Worm (Caenorhabditis elegans) whole organism, young adult: ENCODE results near the gene cyn-16.

Experiments used
- F22D6.2 ChIP-seq: sonication (generic microtip); optimal IDR thresholded peaks from 2 replicates; lab custom pipeline; 2016; ENCODE audit warnings: mild to moderate bottlenecking, missing genetic modification characterization, missing compliant biosample characterization
- F23B12.7 ChIP-seq: sonication (generic microtip); optimal IDR thresholded peaks from 2 replicates; lab custom pipeline; 2017; ENCODE audit warnings: missing genetic modification characterization, mild to moderate bottlenecking, missing compliant biosample characterization, antibody characterized with exemption, moderate library complexity; ENCODE audit not compliant: insufficient read depth
- F52B5.7 ChIP-seq: sonication (generic microtip); optimal IDR thresholded peaks from 2 replicates; lab custom pipeline; 2016; ENCODE audit warnings: mild to moderate bottlenecking, missing genetic modification characterization, missing compliant biosample characterization
- K11D2.4 ChIP-seq: fragments of 200-800 bp; sonication (Bioruptor generic); IDR thresholded peaks from 2 replicates; pipeline ENCODE4 v1.3.6; 2022; ENCODE audit warnings: missing genetic modification reagents, missing genetic modification characterization, missing compliant biosample characterization
- Y95B8A.8 ChIP-seq: fragments of 200-800 bp; sonication (Bioruptor generic); IDR thresholded peaks from 2 replicates; pipeline ENCODE4 v1.3.6; 2022; ENCODE audit warnings: missing genetic modification reagents, missing genetic modification characterization, missing compliant biosample characterization
- attf-3 ChIP-seq: fragments of 200-800 bp; sonication (Bioruptor generic); conservative IDR thresholded peaks from 2 replicates; pipeline ENCODE4 v1.3.6; 2022; ENCODE audit warnings: missing genetic modification reagents, missing genetic modification characterization, missing compliant biosample characterization
- bed-1 ChIP-seq: fragments of 200-800 bp; sonication (Bioruptor generic); IDR thresholded peaks from 2 replicates; pipeline ENCODE4 v1.3.6; 2022; ENCODE audit warnings: missing genetic modification reagents, missing genetic modification characterization, missing compliant biosample characterization
- bed-2 ChIP-seq: fragments of 200-800 bp; sonication (Bioruptor generic); IDR thresholded peaks from 2 replicates; pipeline ENCODE4 v1.3.6; 2022; ENCODE audit warnings: missing genetic modification reagents, missing genetic modification characterization, missing compliant biosample characterization
- ccch-3 ChIP-seq: fragments of 200-800 bp; sonication (Bioruptor generic); optimal IDR thresholded peaks from 2 replicates; lab custom pipeline; 2018; ENCODE audit warnings: mild to moderate bottlenecking, missing genetic modification characterization, missing compliant biosample characterization
- cebp-1 ChIP-seq, 2 experiments: fragments of 200-800 bp in 1 of 2; sonication (Bioruptor generic) in 1 of 2; sonication (generic microtip) in 1 of 2; IDR thresholded peaks in 1 of 2; optimal IDR thresholded peaks in 1 of 2; 2 replicates each; pipeline versions ENCODE4 v1.3.6 to Lab custom; 2017 to 2022; ENCODE audit warnings: missing compliant biosample characterization in 2 of 2, missing genetic modification characterization in 2 of 2, mild to moderate bottlenecking in 1 of 2, missing genetic modification reagents in 1 of 2, moderate library complexity in 1 of 2
- ceh-27 ChIP-seq: fragments of 200-800 bp; sonication (Bioruptor generic); optimal IDR thresholded peaks from 2 replicates; lab custom pipeline; 2018; ENCODE audit warnings: mild to moderate bottlenecking, missing genetic modification characterization, moderate library complexity, missing compliant biosample characterization
- ceh-40 ChIP-seq: fragments of 200-800 bp; sonication (Bioruptor generic); IDR thresholded peaks from 2 replicates; pipeline ENCODE4 v1.3.6; 2022; ENCODE audit warnings: missing genetic modification characterization, missing compliant biosample characterization
- ceh-58 ChIP-seq: fragments of 200-800 bp; sonication (Bioruptor generic); IDR thresholded peaks from 2 replicates; pipeline ENCODE4 v1.3.6; 2022; ENCODE audit warnings: missing genetic modification characterization, missing compliant biosample characterization
- die-1 ChIP-seq: sonication (generic microtip); optimal IDR thresholded peaks from 2 replicates; lab custom pipeline; 2016; ENCODE audit warnings: missing genotype, mild to moderate bottlenecking, missing genetic modification characterization, missing compliant biosample characterization
- ets-4 ChIP-seq: fragments of 200-800 bp; sonication (Bioruptor generic); optimal IDR thresholded peaks from 2 replicates; lab custom pipeline; 2018; ENCODE audit warnings: mild to moderate bottlenecking, missing genetic modification characterization, missing compliant biosample characterization
- him-1 ChIP-seq: sonication (generic microtip); optimal IDR thresholded peaks from 2 replicates; lab custom pipeline; 2016; ENCODE audit warnings: missing genotype, missing genetic modification reagents, missing genetic modification characterization, missing compliant biosample characterization
- let-526 ChIP-seq: fragments of 200-800 bp; sonication (Bioruptor generic); IDR thresholded peaks from 2 replicates; pipeline ENCODE4 v1.3.6; 2022; ENCODE audit warnings: missing genetic modification reagents, missing genetic modification characterization, missing compliant biosample characterization
- let-607 ChIP-seq, 2 experiments: fragments of 200-800 bp in 1 of 2; sonication (Bioruptor generic) in 1 of 2; sonication (generic microtip) in 1 of 2; optimal IDR thresholded peaks; 2 replicates each; lab custom pipeline; 2016 to 2018; ENCODE audit warnings: mild to moderate bottlenecking in 2 of 2, missing compliant biosample characterization in 2 of 2, missing genetic modification characterization in 2 of 2, moderate library complexity in 2 of 2, missing genotype in 1 of 2
- lin-54 ChIP-seq: fragments of 200-800 bp; sonication (Bioruptor generic); optimal IDR thresholded peaks from 2 replicates; lab custom pipeline; 2018; ENCODE audit warnings: mild to moderate bottlenecking, missing genetic modification characterization, missing compliant biosample characterization
- lsl-1 ChIP-seq: fragments of 200-800 bp; sonication (Bioruptor generic); optimal IDR thresholded peaks from 2 replicates; lab custom pipeline; 2018; ENCODE audit warnings: mild to moderate bottlenecking, missing genetic modification characterization, moderate library complexity, missing compliant biosample characterization
- madf-10 ChIP-seq: sonication (generic microtip); optimal IDR thresholded peaks from 2 replicates; lab custom pipeline; 2016; ENCODE audit warnings: mild to moderate bottlenecking, missing genetic modification characterization, missing compliant biosample characterization
- madf-6 ChIP-seq: fragments of 200-800 bp; sonication (Bioruptor generic); IDR thresholded peaks from 2 replicates; pipeline ENCODE4 v1.3.6; 2022; ENCODE audit warnings: missing genetic modification reagents, missing genetic modification characterization, missing compliant biosample characterization
- mes-4 ChIP-seq: sonication (generic microtip); optimal IDR thresholded peaks from 2 replicates; lab custom pipeline; 2016; ENCODE audit warnings: missing genotype, missing genetic modification characterization, missing compliant biosample characterization
- nfya-2 ChIP-seq: fragments of 200-800 bp; sonication (Bioruptor generic); IDR thresholded peaks from 2 replicates; pipeline ENCODE4 v1.3.6; 2022; ENCODE audit warnings: missing genetic modification reagents, missing genetic modification characterization, missing compliant biosample characterization
- nhr-80 ChIP-seq: sonication (generic microtip); optimal IDR thresholded peaks from 2 replicates; lab custom pipeline; 2016; ENCODE audit warnings: missing genetic modification characterization, missing compliant biosample characterization
- rcor-1 ChIP-seq: fragments of 200-800 bp; sonication (Bioruptor generic); IDR thresholded peaks from 2 replicates; pipeline ENCODE4 v1.3.6; 2022; ENCODE audit warnings: missing genetic modification reagents, missing genetic modification characterization, missing compliant biosample characterization
- repo-1 ChIP-seq: sonication (generic microtip); optimal IDR thresholded peaks from 2 replicates; lab custom pipeline; 2017; ENCODE audit warnings: mild to moderate bottlenecking, missing genetic modification characterization, missing compliant biosample characterization
- snpc-3.4 ChIP-seq: sonication (generic microtip); optimal IDR thresholded peaks from 2 replicates; lab custom pipeline; 2017; ENCODE audit warnings: missing genetic modification characterization, mild to moderate bottlenecking, missing compliant biosample characterization, antibody characterized with exemption, moderate library complexity, missing genotype, missing genetic modification reagents
- somi-1 ChIP-seq: fragments of 200-800 bp; sonication (Bioruptor generic); optimal IDR thresholded peaks from 2 replicates; lab custom pipeline; 2018; ENCODE audit warnings: mild to moderate bottlenecking, missing genetic modification characterization, missing compliant biosample characterization
- tbx-9 ChIP-seq: sonication (generic microtip); optimal IDR thresholded peaks from 2 replicates; lab custom pipeline; 2016; ENCODE audit warnings: borderline replicate concordance, missing genetic modification characterization, inconsistent platforms, missing compliant biosample characterization
- tlf-1 ChIP-seq: fragments of 200-800 bp; sonication (Bioruptor generic); optimal IDR thresholded peaks from 2 replicates; lab custom pipeline; 2018; ENCODE audit warnings: mild to moderate bottlenecking, missing genetic modification characterization, missing compliant biosample characterization
- xnd-1 ChIP-seq: sonication (generic microtip); optimal IDR thresholded peaks from 2 replicates; lab custom pipeline; 2016; ENCODE audit warnings: missing genotype, missing genetic modification reagents, missing genetic modification characterization, missing compliant biosample characterization
- zfh-2 ChIP-seq: fragments of 200-800 bp; sonication (Bioruptor generic); conservative IDR thresholded peaks from 2 replicates; pipeline ENCODE4 v1.3.6; 2022; ENCODE audit warnings: missing genetic modification reagents, missing genetic modification characterization, missing compliant biosample characterization
- zim-3 ChIP-seq: sonication (generic microtip); optimal IDR thresholded peaks from 2 replicates; lab custom pipeline; 2017; ENCODE audit warnings: mild to moderate bottlenecking, missing genetic modification characterization, moderate library complexity, missing compliant biosample characterization
- ztf-25 ChIP-seq: fragments of 200-800 bp; sonication (Bioruptor generic); IDR thresholded peaks from 2 replicates; pipeline ENCODE4 v1.3.6; 2022; ENCODE audit warnings: missing genetic modification reagents, missing genetic modification characterization, missing compliant biosample characterization
- ztf-26 ChIP-seq: sonication (generic microtip); optimal IDR thresholded peaks from 2 replicates; lab custom pipeline; 2017; ENCODE audit warnings: missing genetic modification characterization, missing compliant biosample characterization
- ztf-28 ChIP-seq: fragments of 200-800 bp; sonication (Bioruptor generic); IDR thresholded peaks from 2 replicates; pipeline ENCODE4 v1.3.6; 2022; ENCODE audit warnings: missing genetic modification reagents, missing genetic modification characterization, missing compliant biosample characterization
- ztf-6 ChIP-seq: fragments of 200-800 bp; sonication (Bioruptor generic); IDR thresholded peaks from 2 replicates; pipeline ENCODE4 v1.3.6; 2022; ENCODE audit warnings: missing genetic modification reagents, missing genetic modification characterization, missing compliant biosample characterization

Gene cyn-16

DNA sequence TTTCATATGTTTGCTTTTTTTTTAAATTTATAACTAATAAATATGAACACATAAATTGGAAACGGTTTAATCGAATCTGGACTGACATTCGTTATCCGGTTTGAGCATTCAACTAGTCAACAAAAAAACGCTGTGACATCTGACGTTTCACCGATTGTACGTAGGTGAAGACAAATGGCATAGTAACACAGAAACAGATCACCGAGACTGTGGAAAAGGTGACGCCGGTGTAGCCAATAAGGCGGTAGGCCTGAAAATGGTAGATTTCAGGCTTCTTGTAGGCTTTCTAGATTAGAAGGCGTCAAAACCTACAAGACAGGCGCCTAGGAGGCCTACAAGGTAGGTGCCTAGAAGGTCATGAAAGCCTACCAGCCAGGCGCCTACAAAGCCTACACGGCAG lies 34.7 kb upstream of the cyn-16 start:
- TF ChIP-seq xnd-1, result no peak
- no peak for TF ChIP-seq madf-10 (tag; lab: Kevin White, UChicago)
- no peak for TF ChIP-seq Y95B8A.8
- no peak for TF ChIP-seq F23B12.7 (tag; lab: Kevin White, UChicago)
- TF ChIP-seq ets-4, result no peak
- peak; percentile 77; the same call in 1 of the 2 replicates for TF ChIP-seq ztf-25 (GFP tag; lab: Robert Waterston, UW)
- TF ChIP-seq, all 124 proteins: peak for 1

DNA sequence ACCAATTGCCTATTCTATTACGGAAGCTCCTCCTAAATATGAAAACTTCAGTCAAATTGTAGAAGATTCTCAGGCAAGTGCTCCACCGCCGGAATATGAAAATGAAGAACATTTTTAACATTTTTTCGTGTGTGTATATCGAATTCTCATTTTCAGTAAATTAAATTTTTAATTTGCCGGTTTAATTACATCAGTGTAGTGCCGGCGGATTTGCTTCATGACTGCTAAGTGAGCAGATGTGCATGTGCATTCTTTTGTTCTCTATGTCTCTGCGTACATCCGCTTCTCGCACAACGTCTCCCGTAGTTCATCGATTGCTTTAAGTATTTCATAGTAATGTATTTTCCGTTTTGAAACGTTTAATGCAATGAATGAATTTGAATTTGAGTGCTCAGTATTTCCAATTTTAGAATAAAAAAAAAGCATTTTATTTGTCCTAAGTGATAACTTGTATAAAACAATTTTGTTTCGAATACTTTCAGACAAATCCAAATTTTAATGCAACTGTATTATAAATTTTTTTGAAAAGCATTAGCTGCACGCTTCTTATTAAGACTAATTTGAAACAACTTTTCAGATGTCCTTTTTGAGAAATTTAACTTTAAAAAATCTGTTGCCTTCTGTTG lies 31.0 kb upstream of the cyn-16 start, which contains the start of gene Y17G7B.22:
Gene Y17G7B.22, plus strand, starts transcription at position 576 of the 626 bp plus-strand sequence.
- TF ChIP-seq ztf-6, result no peak
- TF ChIP-seq attf-3 (GFP tag; lab: Robert Waterston, UW), result no peak
- no peak for TF ChIP-seq mes-4 (tag; lab: Kevin White, UChicago)
- TF ChIP-seq ceh-40 (GFP tag; lab: Robert Waterston, UW), result no peak
- TF ChIP-seq let-607 (tag; optimal IDR thresholded peaks at IDR 0.05; lab: Kevin White, UChicago), result no peak
- no peak for TF ChIP-seq ceh-58 (GFP tag; lab: Robert Waterston, UW)
- TF ChIP-seq let-526 (GFP tag; lab: Robert Waterston, UW), result no peak
- no peak for TF ChIP-seq bed-1 (GFP tag; lab: Robert Waterston, UW)
- no peak for TF ChIP-seq nfya-2 (GFP tag; lab: Robert Waterston, UW)
- TF ChIP-seq die-1 (tag; lab: Kevin White, UChicago), result no peak
- TF ChIP-seq F22D6.2 (tag; lab: Kevin White, UChicago), result no peak
- TF ChIP-seq bed-2 (GFP tag; lab: Robert Waterston, UW), result no peak
- no peak for TF ChIP-seq lsl-1 (GFP tag; lab: Kevin White, UChicago)
- no peak for TF ChIP-seq madf-6 (GFP tag; lab: Robert Waterston, UW)
- no peak for TF ChIP-seq lin-54 (GFP tag; lab: Kevin White, UChicago)
- TF ChIP-seq, all 124 proteins: peak for 0

DNA sequence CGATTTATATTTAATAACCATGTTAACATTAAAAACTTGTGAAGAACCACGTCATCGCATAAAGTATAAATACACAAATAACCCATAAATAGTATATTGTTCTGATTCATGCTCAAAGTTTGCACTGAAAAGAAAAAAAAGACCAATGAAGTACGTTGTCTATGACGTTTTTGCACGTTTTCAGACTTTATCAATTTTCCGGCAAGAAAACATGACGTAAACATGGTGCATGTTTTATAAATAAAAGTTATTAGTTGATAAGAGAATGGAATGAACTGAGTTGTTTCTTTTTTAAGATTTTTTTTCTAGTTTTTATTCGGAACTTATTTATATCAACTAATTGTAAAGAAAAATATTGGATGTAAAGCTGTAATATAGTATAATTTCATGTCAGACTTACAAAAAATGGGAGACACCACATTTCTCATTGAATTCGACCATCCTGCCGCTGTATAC lies 28.2 kb upstream of the cyn-16 start, which contains the start of gene arrd-8:
Gene arrd-8, plus strand, starts transcription at position 406 of the 456 bp plus-strand sequence.
- TF ChIP-seq nhr-80 (tag; lab: Kevin White, UChicago) (peak; percentile 28), madf-6 (GFP tag; lab: Robert Waterston, UW) (no peak)

DNA sequence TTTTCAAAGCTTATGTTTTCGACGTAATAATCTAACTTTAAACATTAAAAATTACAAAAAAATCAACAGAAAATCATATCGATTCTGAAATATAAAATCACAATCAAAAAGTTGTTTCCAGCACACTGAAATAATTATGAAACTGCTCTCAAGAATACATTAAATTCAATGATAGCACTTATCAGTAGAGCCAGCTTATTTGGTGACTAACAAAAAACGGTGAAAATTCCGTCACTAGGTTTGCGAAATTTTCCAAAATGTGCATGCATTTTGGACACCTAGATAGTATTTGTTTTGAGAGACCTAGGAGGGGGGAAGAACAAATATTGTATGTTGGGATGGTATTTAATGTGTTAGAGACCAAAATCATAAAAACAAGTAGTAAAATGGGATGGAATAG lies 26.5 kb upstream of the cyn-16 start:
- TF ChIP-seq bed-1 (GFP tag; lab: Robert Waterston, UW), result no peak
- peak; percentile 65 for TF ChIP-seq nhr-80 (tag; lab: Kevin White, UChicago)
- no peak for TF ChIP-seq zfh-2 (GFP tag; lab: Robert Waterston, UW)
- TF ChIP-seq, all 124 proteins: peak for 1

DNA sequence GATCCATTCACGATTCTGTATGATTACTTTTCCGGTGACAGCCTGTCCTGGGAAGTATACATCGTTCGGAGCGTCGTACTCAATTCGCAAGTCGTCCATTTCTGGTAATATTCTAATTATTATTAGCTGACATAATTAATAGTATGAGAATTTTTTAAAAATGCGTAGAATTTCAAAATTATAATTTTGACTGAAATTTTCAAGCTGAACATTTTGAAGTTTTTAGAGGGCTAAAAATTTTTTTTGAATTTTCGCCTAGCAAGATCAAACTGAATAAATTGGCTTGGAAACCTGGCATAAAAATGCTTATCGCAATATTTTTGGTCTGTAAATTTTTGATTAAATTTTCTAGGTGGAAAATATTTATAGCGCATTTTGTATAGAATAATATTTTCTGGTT lies 26.0 kb upstream of the cyn-16 start, which contains the start of gene arrd-7:
Gene arrd-7, minus strand, starts transcription at position 101 of the 400 bp plus-strand sequence.
- TF ChIP-seq ccch-3 (GFP tag; lab: Kevin White, UChicago) (no peak), somi-1 (GFP tag; lab: Kevin White, UChicago) (no peak), ceh-27 (GFP tag; lab: Kevin White, UChicago) (no peak), rcor-1 (GFP tag; lab: Robert Waterston, UW) (no peak), tbx-9 (tag; lab: Kevin White, UChicago) (no peak)

DNA sequence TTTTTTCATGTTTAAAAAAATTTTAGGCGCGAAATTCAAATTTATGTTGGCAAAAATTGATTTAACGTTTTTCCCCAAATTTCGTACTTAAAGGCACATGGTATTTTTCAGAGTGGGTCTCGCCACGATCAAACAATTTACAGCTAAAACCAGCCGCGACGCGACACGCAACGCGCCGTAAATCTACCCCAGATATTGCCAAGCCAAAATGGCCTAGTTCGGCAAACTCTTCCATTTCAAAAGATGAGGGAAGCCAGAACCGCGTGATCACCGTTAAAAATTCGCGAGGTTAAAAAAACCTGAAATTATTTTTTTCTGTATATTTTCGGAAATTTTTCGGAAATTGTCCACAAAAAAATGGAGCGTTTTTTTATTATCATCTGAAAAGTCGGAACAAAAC lies 23.3 kb upstream of the cyn-16 start:
- TF ChIP-seq F52B5.7 (tag; lab: Kevin White, UChicago) (no peak), let-526 (GFP tag; lab: Robert Waterston, UW) (0 out of 2 replicates have a peak, but pooled peaks have one; percentile 9), snpc-3.4 (tag; lab: Kevin White, UChicago) (no peak), ztf-26 (tag; lab: Kevin White, UChicago) (peak; percentile 32), him-1 (tag; lab: Kevin White, UChicago) (peak; percentile 78), ztf-28 (GFP tag; lab: Robert Waterston, UW) (0 out of 2 replicates have a peak, but pooled peaks have one; percentile 31), K11D2.4 (GFP tag; lab: Robert Waterston, UW) (peak; percentile 27; the same call in 1 of the 2 replicates), die-1 (tag; lab: Kevin White, UChicago) (no peak), tlf-1 (GFP tag; lab: Kevin White, UChicago) (peak; percentile 3), cebp-1 (GFP tag; IDR thresholded peaks at IDR 0.05; lab: Robert Waterston, UW) (no peak), cebp-1 (tag; optimal IDR thresholded peaks at IDR 0.05; lab: Kevin White, UChicago) (peak; percentile 58), zim-3 (tag; lab: Kevin White, UChicago) (peak; percentile 9), repo-1 (tag; lab: Kevin White, UChicago) (peak; percentile 47)
